Fruit fly (Drosophila melanogaster) Kc167 (cell line): ENCODE results near the gene Spindly.

Experiments used
- Myc ChIP-seq: fragments of >200 bp; optimal IDR thresholded peaks from 2 replicates; lab custom pipeline; 2017; ENCODE audit warnings: missing external identifiers
- Sin3A ChIP-seq: fragments of >200 bp; optimal IDR thresholded peaks from 2 replicates; lab custom pipeline; 2018; ENCODE audit warnings: missing external identifiers
- h ChIP-seq: fragments of >200 bp; optimal IDR thresholded peaks from 3 replicates; lab custom pipeline; 2018; ENCODE audit warnings: missing external identifiers
- insv ChIP-seq: fragments of >200 bp; optimal IDR thresholded peaks from 3 replicates; lab custom pipeline; 2018; ENCODE audit warnings: missing external identifiers
- psq ChIP-seq: fragments of >200 bp; optimal IDR thresholded peaks from 2 replicates; lab custom pipeline; 2017; ENCODE audit warnings: missing external identifiers
- ttk ChIP-seq: sonication (Bioruptor generic); optimal IDR thresholded peaks from 2 replicates; lab custom pipeline; 2017; ENCODE audit warnings: missing external identifiers

Gene Spindly

dm6 chr2L:3564556-3564955, 34.4 kb upstream of the Spindly start:
- TF ChIP-seq h: no peak
- TF ChIP-seq psq: no peak
- TF ChIP-seq insv (lab: Kevin White, UChicago): no peak
- no peak for TF ChIP-seq Myc
- TF ChIP-seq Sin3A (lab: Kevin White, UChicago): no peak
- no peak for TF ChIP-seq ttk (lab: Kevin White, UChicago)

- TF ChIP-seq insv (lab: Kevin White, UChicago) (no peak), Sin3A (lab: Kevin White, UChicago) (no peak), ttk (lab: Kevin White, UChicago) (no peak), psq (no peak), h (no peak), Myc (no peak)
Observed at dm6 chr2L:3562435-3562834, 32.3 kb upstream of the Spindly start.

dm6 chr2L:3559647-3560046, 29.5 kb upstream of the Spindly start:
- TF ChIP-seq h (no peak), Myc (no peak), Sin3A (lab: Kevin White, UChicago) (no peak), psq (no peak), insv (lab: Kevin White, UChicago) (no peak), ttk (lab: Kevin White, UChicago) (no peak)

dm6 chr2L:3558299-3558698, 28.2 kb upstream of the Spindly start:
- TF ChIP-seq Myc: no peak
- no peak for TF ChIP-seq insv (lab: Kevin White, UChicago)
- no peak for TF ChIP-seq h
- no peak for TF ChIP-seq psq
- no peak for TF ChIP-seq ttk (lab: Kevin White, UChicago)
- no peak for TF ChIP-seq Sin3A (lab: Kevin White, UChicago)

dm6 chr2L:3557471-3557870, 27.4 kb upstream of the Spindly start:
- TF ChIP-seq ttk (lab: Kevin White, UChicago) (no peak), h (no peak), Myc (no peak), Sin3A (lab: Kevin White, UChicago) (no peak), insv (lab: Kevin White, UChicago) (no peak), psq (no peak)

dm6 chr2L:3556937-3557336, 26.8 kb upstream of the Spindly start:
- no peak for TF ChIP-seq h
- TF ChIP-seq Myc: no peak
- no peak for TF ChIP-seq Sin3A (lab: Kevin White, UChicago)
- no peak for TF ChIP-seq ttk (lab: Kevin White, UChicago)
- TF ChIP-seq insv (lab: Kevin White, UChicago): no peak

- TF ChIP-seq insv (lab: Kevin White, UChicago) (no peak), h (no peak), ttk (lab: Kevin White, UChicago) (no peak), Myc (no peak), psq (no peak), Sin3A (lab: Kevin White, UChicago) (no peak)
Observed at dm6 chr2L:3555408-3556058, 25.4 kb upstream of the Spindly start.

dm6 chr2L:3553902-3554301, 23.8 kb upstream of the Spindly start:
- no peak for TF ChIP-seq h
- TF ChIP-seq Sin3A (lab: Kevin White, UChicago): no peak
- TF ChIP-seq Myc: no peak
- no peak for TF ChIP-seq psq
- no peak for TF ChIP-seq insv (lab: Kevin White, UChicago)
- TF ChIP-seq ttk (lab: Kevin White, UChicago): no peak

dm6 chr2L:3552773-3553172, 22.7 kb upstream of the Spindly start:
- TF ChIP-seq insv (lab: Kevin White, UChicago): no peak
- TF ChIP-seq psq: no peak
- TF ChIP-seq h: no peak
- TF ChIP-seq Sin3A (lab: Kevin White, UChicago): no peak
- TF ChIP-seq Myc: no peak
- TF ChIP-seq ttk (lab: Kevin White, UChicago): no peak

- TF ChIP-seq ttk (lab: Kevin White, UChicago) (no peak), h (no peak), Sin3A (lab: Kevin White, UChicago) (no peak), psq (no peak), insv (lab: Kevin White, UChicago) (no peak), Myc (no peak)
Observed at dm6 chr2L:3550583-3550982, 20.5 kb upstream of the Spindly start.

dm6 chr2L:3549742-3550141, 19.6 kb upstream of the Spindly start:
- TF ChIP-seq insv (lab: Kevin White, UChicago) (no peak), Myc (no peak), Sin3A (lab: Kevin White, UChicago) (no peak), ttk (lab: Kevin White, UChicago) (no peak), psq (no peak), h (no peak)

dm6 chr2L:3548879-3549278, 18.8 kb upstream of the Spindly start:
- no peak for TF ChIP-seq Myc
- TF ChIP-seq psq: no peak
- no peak for TF ChIP-seq insv (lab: Kevin White, UChicago)
- no peak for TF ChIP-seq ttk (lab: Kevin White, UChicago)
- TF ChIP-seq h: no peak
- no peak for TF ChIP-seq Sin3A (lab: Kevin White, UChicago)

dm6 chr2L:3547512-3547911, 17.4 kb upstream of the Spindly start:
- TF ChIP-seq ttk (lab: Kevin White, UChicago): no peak
- TF ChIP-seq insv (lab: Kevin White, UChicago): no peak
- TF ChIP-seq Sin3A (lab: Kevin White, UChicago): no peak
- no peak for TF ChIP-seq psq
- no peak for TF ChIP-seq h
